Worm (Caenorhabditis elegans): ENCODE results near the gene pph-1.

DNA sequence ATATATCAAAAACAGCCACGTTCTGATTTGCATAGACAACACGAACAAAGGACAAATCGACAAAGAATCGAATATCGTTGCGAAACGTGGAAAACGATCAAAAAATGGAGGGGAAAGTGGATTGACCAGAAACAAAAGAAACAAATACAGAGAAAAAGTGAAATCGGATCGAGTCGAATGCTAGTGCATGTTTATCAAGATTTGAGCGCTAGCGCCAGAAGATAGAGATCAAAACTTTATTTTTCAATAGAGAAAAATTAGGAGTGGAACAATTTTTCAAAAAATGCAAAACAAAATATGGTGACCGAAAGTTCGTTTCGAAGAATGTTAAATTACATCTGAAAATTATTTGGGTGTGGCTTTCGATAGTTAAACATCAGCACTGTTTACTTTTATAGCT is 40.3 kb upstream of the pph-1 start:
- TF ChIP-seq dao-5 (tag; optimal IDR thresholded peaks at IDR 0.05) (no peak), W03F9.2 (tag; optimal IDR thresholded peaks at IDR 0.05) (no peak), him-1 (tag; optimal IDR thresholded peaks at IDR 0.05) (no peak)
